Fruit fly (Drosophila melanogaster) whole organism: ENCODE measurements around the gene bam.

ENCODE experiments used
- CG8478 ChIP-seq: fragments of >200 bp; optimal IDR thresholded peaks from 2 replicates; lab custom pipeline; 2018; ENCODE audit warnings: inconsistent platforms
- Dll ChIP-seq: fragments of >200 bp; optimal IDR thresholded peaks from 2 replicates; lab custom pipeline; 2017
- EcR ChIP-seq, 2 experiments: fragments of >200 bp; optimal IDR thresholded peaks; 2 replicates each; lab custom pipeline; 2017; ENCODE audit warnings: missing biosample characterization in 2 of 2, missing genetic modification characterization in 2 of 2, missing genetic modification reagents in 2 of 2
- pan ChIP-seq: fragments of >200 bp; optimal IDR thresholded peaks from 2 replicates; lab custom pipeline; 2017
- psq ChIP-seq: fragments of >200 bp; optimal IDR thresholded peaks from 2 replicates; lab custom pipeline; 2017
- usp ChIP-seq: fragments of >200 bp; optimal IDR thresholded peaks from 2 replicates; lab custom pipeline; 2017; ENCODE audit warnings: missing biosample characterization, missing genetic modification characterization, mixed read lengths

Gene bam

dm6 chr3R:25238771-25239700 is 5.9 kb downstream of the bam start:
- no peak for TF ChIP-seq EcR (GFP tag; optimal IDR thresholded peaks at IDR 0.05; lab: Kevin White, UChicago)
- TF ChIP-seq pan (lab: Kevin White, UChicago) = no peak
- TF ChIP-seq Dll (lab: Kevin White, UChicago) = no peak
- TF ChIP-seq usp (GFP tag; lab: Kevin White, UChicago) = no peak
- no peak for TF ChIP-seq CG8478 (lab: Kevin White, UChicago)
- no peak for TF ChIP-seq psq

DNA sequence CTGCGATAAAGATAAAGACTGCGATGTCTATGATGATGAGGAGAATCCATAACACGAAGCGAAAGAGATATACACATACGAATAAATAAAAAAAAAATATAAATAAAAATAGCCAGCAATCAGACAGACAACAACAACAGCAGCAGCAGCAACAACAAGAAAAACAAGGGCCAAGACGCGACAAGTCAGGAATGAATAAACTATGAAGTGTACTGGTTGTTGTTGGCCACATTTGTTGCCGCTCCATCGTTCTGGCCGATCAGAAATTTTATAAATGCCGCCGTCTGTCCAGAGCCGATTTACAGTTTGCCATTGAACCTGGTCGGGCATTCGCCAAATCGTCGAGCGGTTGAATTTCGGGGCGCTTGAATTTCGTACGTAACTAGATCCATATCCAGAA is 7.6 kb downstream of the bam start, which contains the start of gene Jhbp7:
Gene Jhbp7 (plus strand): TSS at position 301 of the 400 bp plus-strand sequence.
- TF ChIP-seq usp (GFP tag; lab: Kevin White, UChicago) = no peak
- TF ChIP-seq pan (lab: Kevin White, UChicago) = no peak
- TF ChIP-seq CG8478 (lab: Kevin White, UChicago) = no peak
- TF ChIP-seq Dll (lab: Kevin White, UChicago) = no peak
- no peak for TF ChIP-seq psq
- no peak for TF ChIP-seq EcR (GFP tag; optimal IDR thresholded peaks at IDR 0.05; lab: Kevin White, UChicago)

DNA sequence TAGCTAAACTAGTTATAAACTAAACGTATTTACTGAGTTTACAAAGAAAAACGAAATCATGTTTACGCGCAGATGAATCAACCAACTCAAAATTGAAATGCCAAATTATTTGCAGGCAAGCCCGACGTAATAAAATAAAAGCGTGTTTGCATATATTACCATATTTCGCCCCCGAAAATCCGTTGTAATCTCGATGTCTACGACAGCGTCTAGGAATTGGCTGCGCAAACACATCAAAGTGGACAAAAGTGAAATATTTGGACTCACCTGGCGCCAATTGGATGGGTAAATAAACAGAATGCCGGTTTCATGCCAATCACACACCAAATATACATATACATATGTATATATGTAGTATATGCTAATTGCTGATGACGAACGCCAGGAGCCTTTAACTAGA is 8.8 kb downstream of the bam start:
- no peak for TF ChIP-seq EcR (GFP tag; optimal IDR thresholded peaks at IDR 0.05; lab: Kevin White, UChicago)
- no peak for TF ChIP-seq usp (GFP tag; lab: Kevin White, UChicago)
- no peak for TF ChIP-seq Dll (lab: Kevin White, UChicago)
- TF ChIP-seq pan (lab: Kevin White, UChicago) = no peak
- TF ChIP-seq CG8478 (lab: Kevin White, UChicago) = no peak
- TF ChIP-seq psq = no peak

DNA sequence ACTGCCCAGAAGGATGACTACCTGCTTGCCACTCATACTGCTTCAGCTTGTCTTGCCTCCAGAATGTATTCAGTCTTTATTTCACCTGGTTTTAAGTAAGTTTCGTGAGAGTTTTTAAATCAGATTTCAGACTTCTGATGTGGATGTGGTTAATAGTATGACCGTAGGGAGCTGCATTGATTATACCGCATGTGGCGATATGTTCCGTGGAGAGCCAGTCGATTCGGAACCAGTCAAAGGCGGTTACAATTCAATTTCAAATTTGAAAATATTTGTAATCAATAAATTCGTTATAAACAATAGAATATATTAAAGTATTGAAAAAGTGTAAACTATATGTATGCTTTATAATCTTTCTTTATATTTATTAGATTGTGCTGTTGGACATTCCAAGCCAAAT is 9.5 kb downstream of the bam start, which contains the start of gene Sil1:
Gene Sil1 (minus strand): TSS at position 168 of the 400 bp plus-strand sequence.
- TF ChIP-seq usp (GFP tag; lab: Kevin White, UChicago) = no peak

DNA sequence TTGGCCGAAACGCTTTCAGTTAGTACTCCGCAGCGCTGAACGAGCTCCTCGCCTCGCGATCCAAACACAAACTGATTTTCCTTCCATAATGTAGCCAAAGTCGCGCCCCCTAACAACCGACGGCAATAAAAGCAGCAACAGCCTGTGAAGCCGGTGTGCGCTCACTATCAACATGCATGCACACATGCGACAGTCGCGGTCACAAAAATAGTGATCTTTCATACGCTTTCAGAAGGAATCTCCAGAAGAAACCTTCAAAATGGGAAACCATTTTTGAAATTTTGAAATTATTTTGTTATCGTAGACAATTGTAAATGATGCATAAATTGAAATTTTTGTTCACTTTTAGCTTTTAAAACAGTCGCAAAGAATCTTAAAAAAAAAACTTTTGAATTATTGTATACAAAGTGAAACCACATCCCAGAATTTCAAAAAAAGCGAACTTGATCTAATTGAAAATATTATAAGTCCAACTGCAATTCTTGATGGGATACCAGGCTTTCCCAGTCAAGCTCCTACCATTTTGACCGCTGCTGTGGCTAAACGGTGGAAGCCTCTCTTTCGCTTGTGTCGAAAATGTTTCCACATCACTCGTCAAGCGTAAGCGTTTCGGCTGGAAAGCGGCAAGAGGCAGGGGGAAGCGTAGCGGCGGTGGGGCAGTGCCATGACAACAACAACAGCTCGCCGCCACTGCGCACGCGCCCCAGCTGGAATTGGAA is 12.5 kb downstream of the bam start, which contains the start of gene Cad96Cb:
Gene Cad96Cb (minus strand): TSS at position 51 of the 719 bp plus-strand sequence.
- TF ChIP-seq psq = no peak

dm6 chr3R:25225483-25225882 is 19.4 kb downstream of the bam start:
- TF ChIP-seq psq (no peak), pan (lab: Kevin White, UChicago) (no peak), usp (GFP tag; lab: Kevin White, UChicago) (no peak), EcR (GFP tag; optimal IDR thresholded peaks at IDR 0.05; lab: Kevin White, UChicago) (no peak), Dll (lab: Kevin White, UChicago) (no peak), CG8478 (lab: Kevin White, UChicago) (no peak)

DNA sequence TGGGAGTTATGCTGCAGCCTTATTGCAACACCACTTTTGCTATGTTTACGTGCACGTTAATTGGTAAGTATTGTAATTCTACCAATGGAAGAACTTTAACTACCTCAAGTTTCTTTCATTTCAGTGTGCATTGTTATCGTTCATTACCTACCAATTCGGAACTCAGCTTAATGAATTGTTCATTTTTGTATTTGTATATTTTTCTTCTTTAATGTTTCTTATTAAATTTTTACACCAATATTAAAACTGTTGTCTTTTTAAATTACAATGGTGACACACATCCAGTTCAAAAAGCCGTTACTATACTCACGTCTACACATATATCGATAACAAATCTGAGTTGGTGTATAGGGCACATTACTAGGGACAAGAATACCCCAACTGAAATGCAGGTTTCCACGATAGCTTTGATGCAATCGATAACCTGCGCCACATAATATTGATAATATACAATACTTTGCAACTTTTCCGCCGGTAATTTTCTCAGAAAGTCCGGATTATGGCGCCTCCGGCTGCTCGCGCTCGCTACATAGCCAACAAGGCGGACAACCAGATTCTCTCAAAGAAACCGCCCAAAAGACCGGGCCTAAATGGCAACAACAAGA is 23.6 kb downstream of the bam start, which contains the start of gene Alg9:
Gene Alg9 (plus strand): TSS at position 387 of the 605 bp plus-strand sequence.
- TF ChIP-seq pan (lab: Kevin White, UChicago) (no peak), usp (GFP tag; lab: Kevin White, UChicago) (no peak), CG8478 (lab: Kevin White, UChicago) (no peak), Dll (lab: Kevin White, UChicago) (no peak), EcR (GFP tag; optimal IDR thresholded peaks at IDR 0.05; lab: Kevin White, UChicago) (no peak), psq (no peak)

DNA sequence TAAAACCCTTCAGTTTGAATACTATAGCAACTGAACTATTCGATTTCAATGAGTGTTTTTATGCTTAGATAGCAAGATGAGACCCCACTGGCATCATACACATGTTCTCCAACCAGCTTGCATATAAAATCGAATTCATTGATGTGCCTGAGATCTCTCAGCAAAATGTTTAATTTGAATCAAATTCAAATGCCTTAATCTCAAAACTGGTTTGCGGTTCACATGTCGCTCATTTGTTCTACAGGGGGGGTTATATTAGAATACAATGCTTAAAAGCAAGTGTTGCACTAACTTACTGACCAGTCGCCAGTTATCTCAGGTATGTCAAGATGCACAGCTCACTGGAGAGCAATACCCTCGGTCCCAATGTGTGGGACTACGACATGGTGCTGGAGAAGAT is 25.9 kb downstream of the bam start, which contains the start of gene CG31103:
Gene CG31103 (plus strand): TSS at position 301 of the 400 bp plus-strand sequence.
- TF ChIP-seq psq (no peak), usp (GFP tag; lab: Kevin White, UChicago) (no peak), pan (lab: Kevin White, UChicago) (no peak), EcR (GFP tag; optimal IDR thresholded peaks at IDR 0.05; lab: Kevin White, UChicago) (no peak), CG8478 (lab: Kevin White, UChicago) (no peak), Dll (lab: Kevin White, UChicago) (no peak)

- TF ChIP-seq usp (GFP tag; lab: Kevin White, UChicago) = no peak
- no peak for TF ChIP-seq pan (lab: Kevin White, UChicago)
- no peak for TF ChIP-seq CG8478 (lab: Kevin White, UChicago)
- no peak for TF ChIP-seq Dll (lab: Kevin White, UChicago)
- TF ChIP-seq psq = no peak
- TF ChIP-seq EcR (GFP tag; optimal IDR thresholded peaks at IDR 0.05; lab: Kevin White, UChicago) = no peak
Observed at dm6 chr3R:25215997-25216396, 28.9 kb downstream of the bam start, which contains the start of gene CG31106. TSS of gene CG31106 (plus strand) at chr3R:25216297.

DNA sequence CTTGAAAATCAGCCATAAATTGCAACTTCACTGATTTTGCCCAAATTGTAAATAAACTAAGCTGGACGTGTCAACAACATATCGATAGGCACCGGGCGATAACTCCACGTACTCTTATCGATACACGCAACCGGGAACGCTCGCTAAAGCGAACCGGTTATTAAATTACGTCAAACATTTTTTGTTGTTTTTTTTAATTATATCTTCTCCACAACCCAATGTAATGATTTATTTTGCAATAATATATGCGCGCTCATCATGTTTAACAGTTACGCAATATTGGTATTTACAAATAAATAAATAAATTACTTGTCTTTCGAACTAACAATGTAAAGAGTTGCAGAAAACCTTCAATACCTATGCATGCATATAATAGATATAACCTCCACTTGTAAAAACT is 29.8 kb downstream of the bam start, which contains the start of gene Saysd1:
Gene Saysd1 (minus strand): TSS at position 66 of the 400 bp plus-strand sequence.
- TF ChIP-seq pan (lab: Kevin White, UChicago) = no peak
- TF ChIP-seq EcR (GFP tag; optimal IDR thresholded peaks at IDR 0.05; lab: Kevin White, UChicago) = no peak
- no peak for TF ChIP-seq Dll (lab: Kevin White, UChicago)
- TF ChIP-seq CG8478 (lab: Kevin White, UChicago) = no peak
- no peak for TF ChIP-seq psq
- TF ChIP-seq usp (GFP tag; lab: Kevin White, UChicago) = no peak

- TF ChIP-seq CG8478 (lab: Kevin White, UChicago) (no peak), EcR (GFP tag; optimal IDR thresholded peaks at IDR 0.05; lab: Kevin White, UChicago) (no peak), usp (GFP tag; lab: Kevin White, UChicago) (no peak), pan (lab: Kevin White, UChicago) (no peak), Dll (lab: Kevin White, UChicago) (no peak), psq (no peak)
Observed at dm6 chr3R:25209207-25209606, 35.7 kb downstream of the bam start.
